Worm (Caenorhabditis elegans): ENCODE results near the gene F57G12.2.

Gene F57G12.2

DNA sequence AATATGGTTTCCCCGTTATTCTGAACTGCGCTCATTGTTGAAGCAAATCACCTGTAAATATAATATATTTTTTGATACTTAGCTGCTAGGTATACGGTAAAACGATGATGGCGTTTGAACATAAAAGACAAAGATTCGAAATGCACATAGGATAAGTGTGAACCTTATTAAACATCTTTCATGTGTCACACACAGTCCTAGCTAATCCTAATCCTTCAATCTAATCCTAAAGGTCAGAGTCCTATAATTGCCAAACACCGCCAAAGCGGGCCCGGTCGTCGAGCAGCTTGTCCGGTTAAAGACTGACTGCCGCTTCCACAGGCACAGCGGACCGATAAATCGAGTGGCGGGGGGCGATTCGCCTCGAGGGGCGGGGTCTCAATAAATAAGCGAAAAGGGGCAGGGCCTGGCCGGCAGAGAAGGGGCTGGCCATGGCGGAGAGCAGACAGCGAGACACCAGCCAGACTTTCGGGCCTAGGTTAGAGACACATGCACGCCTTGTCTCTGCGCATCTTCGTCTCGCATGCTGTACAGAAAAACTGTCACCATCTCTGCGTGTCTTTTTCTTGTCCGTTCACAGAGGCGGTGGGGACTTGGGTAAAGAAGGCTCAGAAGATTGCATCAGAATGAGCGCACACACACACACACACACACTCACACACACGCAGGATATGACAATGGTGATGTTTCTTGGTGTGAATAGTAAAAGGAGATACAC lies 11.9 kb upstream of the F57G12.2 start, which contains the start of gene F57G12.1 (continued):
- TF ChIP-seq daf-12 (tag; optimal IDR thresholded peaks at IDR 0.05) = no peak
- no peak for TF ChIP-seq elt-3 (tag; optimal IDR thresholded peaks at IDR 0.05)
- TF ChIP-seq jun-1 (tag; optimal IDR thresholded peaks at IDR 0.05) = peak; percentile 36
- TF ChIP-seq elt-1 (tag; optimal IDR thresholded peaks at IDR 0.05) = peak; percentile 71
- no peak for TF ChIP-seq unc-39 (tag; optimal IDR thresholded peaks at IDR 0.05)
- no peak for TF ChIP-seq nhr-28 (tag; optimal IDR thresholded peaks at IDR 0.05)
- TF ChIP-seq mdl-1 (tag; optimal IDR thresholded peaks at IDR 0.05) = peak; percentile 51
- peak; percentile 5 for TF ChIP-seq tbx-2 (tag; optimal IDR thresholded peaks at IDR 0.05)
- TF ChIP-seq nfya-1 (tag; optimal IDR thresholded peaks at IDR 0.05; ENCODE audit: insufficient read depth) = peak; percentile 90

DNA sequence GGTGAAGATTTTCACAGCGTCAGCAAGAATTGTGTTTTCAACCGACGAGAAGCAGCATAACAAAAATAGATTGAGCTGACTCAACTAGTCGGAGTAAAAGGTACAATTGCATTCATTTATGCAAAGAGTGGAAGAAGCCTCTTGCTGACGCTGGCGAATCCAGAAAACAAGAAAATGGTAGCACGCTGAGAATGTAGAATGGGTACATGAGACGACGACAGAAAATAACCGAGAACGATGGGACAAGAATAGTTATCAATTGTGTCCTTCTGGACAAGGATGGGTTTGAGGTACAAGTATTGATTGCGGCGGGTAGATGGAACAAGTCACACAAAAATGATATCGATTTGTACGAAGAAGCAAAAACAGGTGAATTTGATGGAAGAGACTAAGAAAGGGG lies 9.5 kb upstream of the F57G12.2 start:
- peak; percentile 67 for TF ChIP-seq ama-1 (optimal IDR thresholded peaks at IDR 0.05)
- no peak for TF ChIP-seq lin-15B (tag; optimal IDR thresholded peaks at IDR 0.05)

DNA sequence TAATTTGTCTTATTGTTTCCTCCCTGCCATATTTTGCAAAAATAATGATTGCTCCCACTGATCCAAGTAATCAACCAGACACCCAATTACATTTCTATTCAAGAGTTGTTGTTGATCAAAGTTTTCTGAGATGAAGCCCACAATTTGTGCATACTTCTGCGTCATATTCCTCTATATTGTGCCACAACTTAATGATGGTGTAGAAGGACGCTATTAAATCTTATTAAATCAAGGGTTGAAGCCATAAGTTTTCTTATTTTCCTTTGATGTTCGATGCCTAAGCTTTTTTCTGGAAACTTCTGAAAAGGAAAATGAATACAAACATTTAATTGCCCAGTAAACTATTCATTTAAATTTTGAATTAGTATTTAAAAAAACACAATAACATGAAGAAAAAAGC lies 8.9 kb upstream of the F57G12.2 start:
- peak; percentile 10 for TF ChIP-seq pha-4 (tag; optimal IDR thresholded peaks at IDR 0.05)
- TF ChIP-seq pqm-1 (tag; optimal IDR thresholded peaks at IDR 0.05) = no peak
- no peak for TF ChIP-seq ceh-16 (tag; optimal IDR thresholded peaks at IDR 0.05)
- peak; percentile 19 for TF ChIP-seq nhr-25 (tag; optimal IDR thresholded peaks at IDR 0.05)

DNA sequence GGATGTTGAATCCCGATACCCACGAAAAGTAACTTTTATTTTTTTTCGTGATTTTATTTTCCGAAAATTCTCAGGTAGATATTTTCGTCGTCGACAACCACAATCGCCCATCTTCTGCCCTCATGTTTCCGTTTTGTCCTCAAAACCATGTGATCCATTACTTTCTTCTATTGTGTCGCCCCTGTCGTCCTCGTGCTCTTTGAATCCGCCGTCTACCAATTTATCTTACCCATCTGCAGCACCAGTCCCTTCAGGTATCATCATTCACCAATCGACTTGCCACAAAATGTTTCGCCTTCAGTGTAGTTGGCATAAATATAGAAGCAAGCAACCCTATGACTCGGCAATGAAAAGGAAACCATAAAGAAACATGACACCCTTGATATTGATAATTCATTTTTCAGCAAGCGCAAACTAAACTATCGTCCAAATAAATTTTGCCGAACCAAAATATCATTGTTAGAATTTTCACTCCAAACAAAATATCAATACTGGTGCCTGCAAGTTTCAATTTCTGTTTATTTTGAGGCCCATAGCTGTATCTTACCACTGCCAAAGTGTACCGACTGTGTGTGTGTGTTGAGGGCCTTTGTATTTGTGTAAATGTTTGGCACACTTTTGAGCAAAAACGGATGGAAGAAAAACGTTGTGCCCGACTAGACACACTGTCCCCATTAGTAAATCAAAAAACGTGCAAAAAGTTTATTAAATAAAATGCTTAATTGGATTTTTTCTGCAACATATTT lies 8.0 kb upstream of the F57G12.2 start:
- TF ChIP-seq lsy-12 (tag; optimal IDR thresholded peaks at IDR 0.05) (no peak), pha-4 (tag; optimal IDR thresholded peaks at IDR 0.05) (peak; percentile 80), elt-2 (tag; optimal IDR thresholded peaks at IDR 0.05) (no peak), nfya-1 (tag; optimal IDR thresholded peaks at IDR 0.05; ENCODE audit: insufficient read depth) (no peak), nhr-43 (tag; optimal IDR thresholded peaks at IDR 0.05; ENCODE audit: poor library complexity, severe bottlenecking) (no peak), lin-39 (tag; optimal IDR thresholded peaks at IDR 0.05) (peak; percentile 59), nhr-76 (tag; optimal IDR thresholded peaks at IDR 0.05) (no peak)

DNA sequence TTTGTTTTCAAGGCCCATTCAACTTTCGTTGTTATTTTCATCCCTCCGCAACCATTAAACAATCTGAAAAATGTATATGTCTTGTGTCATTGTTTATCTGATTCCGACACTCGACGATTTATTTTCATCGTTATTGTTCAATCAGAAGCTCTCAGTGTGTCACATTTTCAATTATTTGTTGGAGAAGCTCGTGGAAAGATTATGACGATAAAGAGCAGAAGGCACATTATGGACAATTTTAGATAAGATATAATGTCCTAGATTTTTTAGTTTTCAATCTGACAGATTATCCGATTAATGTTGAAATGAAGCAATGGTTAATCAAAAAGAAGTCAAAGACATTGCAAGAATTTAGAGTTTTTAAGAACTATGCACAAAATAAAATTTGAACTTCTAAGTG lies 5.1 kb upstream of the F57G12.2 start:
- TF ChIP-seq zag-1 (tag; optimal IDR thresholded peaks at IDR 0.05) (no peak), eor-1 (tag; optimal IDR thresholded peaks at IDR 0.05) (no peak), elt-1 (tag; optimal IDR thresholded peaks at IDR 0.05) (peak; percentile 80), fos-1 (tag; optimal IDR thresholded peaks at IDR 0.05) (no peak), egl-5 (tag; optimal IDR thresholded peaks at IDR 0.05) (peak; percentile 21), R02D3.7 (tag; optimal IDR thresholded peaks at IDR 0.05) (no peak), ceh-28 (tag; optimal IDR thresholded peaks at IDR 0.05) (no peak), daf-12 (tag; optimal IDR thresholded peaks at IDR 0.05) (no peak), nhr-25 (tag; optimal IDR thresholded peaks at IDR 0.05) (no peak), ceh-82 (tag; optimal IDR thresholded peaks at IDR 0.05) (no peak)

DNA sequence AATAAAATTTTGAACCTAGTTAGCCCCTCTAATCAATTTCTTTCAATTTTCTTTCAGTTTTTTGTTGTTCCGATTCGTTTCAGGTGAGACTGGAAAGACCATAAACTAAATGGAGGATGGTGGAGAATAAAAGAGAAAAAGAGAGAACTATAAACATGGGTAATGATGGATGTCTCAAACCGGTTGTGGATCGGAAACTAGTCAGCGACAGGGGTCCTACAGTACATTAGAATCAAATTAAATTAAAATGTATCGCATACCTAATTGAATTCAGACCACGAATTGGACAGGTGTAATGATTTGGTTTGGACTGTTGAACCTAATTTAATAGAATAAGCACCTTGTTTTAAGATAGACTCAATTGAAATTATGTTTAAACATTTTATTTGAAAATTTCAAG lies 4.2 kb upstream of the F57G12.2 start:
- TF ChIP-seq daf-12 (tag; optimal IDR thresholded peaks at IDR 0.05) = no peak
- TF ChIP-seq ztf-4 (tag; optimal IDR thresholded peaks at IDR 0.05) = no peak
- no peak for TF ChIP-seq sea-2 (GFP tag; optimal IDR thresholded peaks at IDR 0.05)
- TF ChIP-seq tbx-2 (tag; optimal IDR thresholded peaks at IDR 0.05) = no peak
- TF ChIP-seq nhr-28 (tag; optimal IDR thresholded peaks at IDR 0.05) = no peak
- TF ChIP-seq pqm-1 (tag; optimal IDR thresholded peaks at IDR 0.05) = no peak

DNA sequence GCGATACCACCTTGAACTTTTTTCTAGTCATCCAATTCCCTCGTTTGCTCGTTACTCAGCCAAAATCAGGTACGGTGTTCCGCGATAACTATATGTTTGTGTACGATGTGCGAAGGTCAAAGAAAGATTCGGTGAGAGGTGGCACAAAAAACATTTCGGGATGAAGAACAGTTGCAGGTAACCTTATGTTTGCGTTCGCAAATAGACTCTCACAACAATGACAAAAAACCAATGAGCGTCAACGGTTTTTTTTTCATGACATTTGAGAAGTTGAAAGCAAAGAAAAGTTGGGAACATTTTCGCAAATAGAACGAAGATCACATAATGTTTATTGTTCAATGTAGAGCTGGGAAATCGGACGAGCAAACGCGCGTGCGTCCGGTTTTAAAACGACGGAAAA lies 2.8 kb upstream of the F57G12.2 start:
- TF ChIP-seq pha-4 (tag; optimal IDR thresholded peaks at IDR 0.05) (peak; percentile 96), sea-2 (GFP tag; optimal IDR thresholded peaks at IDR 0.05) (no peak)

Data from whole organism, L3 larva.